Worm (Caenorhabditis elegans) whole organism, L1 larva: ENCODE data around the gene Y53F4B.7.

Experiments used
- C04F5.9 ChIP-seq: sonication (generic microtip); optimal IDR thresholded peaks from 2 replicates; lab custom pipeline; 2016; ENCODE audit warnings: missing genetic modification characterization, missing compliant biosample characterization
- C16A3.4 ChIP-seq: fragments of 150-350 bp; optimal IDR thresholded peaks from 2 replicates; lab custom pipeline; 2014; ENCODE audit warnings: missing biosample characterization, missing genetic modification characterization
- aha-1 ChIP-seq: fragments of 150-350 bp; optimal IDR thresholded peaks from 2 replicates; lab custom pipeline; 2014; ENCODE audit warnings: missing biosample characterization, missing genetic modification characterization
- aly-2 ChIP-seq: fragments of 150-350 bp; optimal IDR thresholded peaks from 2 replicates; lab custom pipeline; 2014; ENCODE audit warnings: missing biosample characterization, missing genetic modification characterization
- ama-1 ChIP-seq: fragments of 150-350 bp; optimal IDR thresholded peaks from 2 replicates; lab custom pipeline; 2014
- ceh-63 ChIP-seq: fragments of 200-800 bp; sonication (Bioruptor generic); optimal IDR thresholded peaks from 2 replicates; lab custom pipeline; 2018; ENCODE audit warnings: mild to moderate bottlenecking, missing genetic modification characterization, missing compliant biosample characterization
- ceh-90 ChIP-seq: sonication (generic microtip); optimal IDR thresholded peaks from 2 replicates; lab custom pipeline; 2016; ENCODE audit warnings: missing genetic modification characterization, missing compliant biosample characterization
- dsc-1 ChIP-seq: sonication (generic microtip); optimal IDR thresholded peaks from 2 replicates; lab custom pipeline; 2016; ENCODE audit warnings: mild to moderate bottlenecking, missing genetic modification characterization, missing compliant biosample characterization
- efl-1 ChIP-seq, 4 experiments: fragments of 150-350 bp; optimal IDR thresholded peaks in 3 of 4; peaks in 1 of 4; 1 replicate in 1 of 4; 2 replicates in 3 of 4; lab custom pipeline; 2014; ENCODE audit warnings: missing biosample characterization in 2 of 4, missing genetic modification characterization in 2 of 4, missing genetic modification reagents in 2 of 4
- efl-3 ChIP-seq: fragments of 200-800 bp; sonication (Bioruptor generic); optimal IDR thresholded peaks from 2 replicates; lab custom pipeline; 2018; ENCODE audit warnings: mild to moderate bottlenecking, missing genetic modification characterization, missing compliant biosample characterization
- elt-2 ChIP-seq: sonication (generic microtip); optimal IDR thresholded peaks from 2 replicates; lab custom pipeline; 2016; ENCODE audit warnings: missing genetic modification characterization, mild to moderate bottlenecking, inconsistent platforms, missing compliant biosample characterization, missing genetic modification reagents
- elt-3 ChIP-seq, 6 experiments: fragments of 150-350 bp in 1 of 6; sonication (generic microtip); optimal IDR thresholded peaks; 2 replicates each; lab custom pipeline; 2017 to 2018; ENCODE audit warnings: missing biosample characterization in 6 of 6, missing genetic modification characterization in 6 of 6, inconsistent platforms in 1 of 6
- ets-5 ChIP-seq: fragments of 200-800 bp; sonication (Bioruptor generic); IDR thresholded peaks from 2 replicates; pipeline ENCODE4 v1.3.6; 2022; ENCODE audit warnings: missing genetic modification characterization, missing compliant biosample characterization
- fkh-10 ChIP-seq: sonication (generic microtip); optimal IDR thresholded peaks from 2 replicates; lab custom pipeline; 2017; ENCODE audit warnings: missing biosample characterization, missing genetic modification reagents, missing genetic modification characterization
- fkh-4 ChIP-seq: sonication (generic microtip); optimal IDR thresholded peaks from 2 replicates; lab custom pipeline; 2016; ENCODE audit warnings: missing compliant biosample characterization, missing genetic modification characterization, borderline replicate concordance
- fkh-8 ChIP-seq: sonication (generic microtip); optimal IDR thresholded peaks from 2 replicates; lab custom pipeline; 2016; ENCODE audit warnings: mild to moderate bottlenecking, missing genetic modification characterization, missing compliant biosample characterization
- fos-1 ChIP-seq: fragments of 150-350 bp; optimal IDR thresholded peaks from 2 replicates; lab custom pipeline; 2014; ENCODE audit warnings: missing biosample characterization, missing genetic modification characterization
- grh-1 ChIP-seq: fragments of 200-800 bp; sonication (Bioruptor generic); IDR thresholded peaks from 2 replicates; pipeline ENCODE4 v1.3.6; 2022; ENCODE audit warnings: missing genetic modification reagents, missing genetic modification characterization, missing compliant biosample characterization
- hpl-2 ChIP-seq: fragments of 150-350 bp; optimal IDR thresholded peaks from 2 replicates; lab custom pipeline; 2014; ENCODE audit warnings: missing biosample characterization, missing genetic modification reagents, missing genetic modification characterization
- isw-1 ChIP-seq: fragments of 200-800 bp; sonication (Bioruptor generic); IDR thresholded peaks from 2 replicates; pipeline ENCODE4 v1.3.6; 2022; ENCODE audit warnings: missing genetic modification characterization, missing compliant biosample characterization
- jun-1 ChIP-seq: fragments of 150-350 bp; optimal IDR thresholded peaks from 2 replicates; lab custom pipeline; 2014; ENCODE audit warnings: missing biosample characterization, missing genetic modification reagents, missing genetic modification characterization
- lin-14 ChIP-seq: fragments of 200-800 bp; sonication (Bioruptor generic); optimal IDR thresholded peaks from 2 replicates; lab custom pipeline; 2018; ENCODE audit warnings: mild to moderate bottlenecking, missing genetic modification characterization, moderate library complexity, missing compliant biosample characterization
- lin-15B ChIP-seq: fragments of 150-350 bp; sonication (generic microtip); optimal IDR thresholded peaks from 3 replicates; lab custom pipeline; 2014; ENCODE audit warnings: missing biosample characterization, missing genetic modification characterization
- lin-39 ChIP-seq: fragments of 150-350 bp; optimal IDR thresholded peaks from 2 replicates; lab custom pipeline; 2014; ENCODE audit warnings: missing biosample characterization, missing genetic modification reagents, missing genetic modification characterization
- lsy-2 ChIP-seq, 2 experiments: fragments of 150-350 bp; optimal IDR thresholded peaks; 2 replicates each; lab custom pipeline; 2014; ENCODE audit warnings: missing biosample characterization in 2 of 2, missing genetic modification characterization in 2 of 2
- mep-1 ChIP-seq: fragments of 150-350 bp; optimal IDR thresholded peaks from 2 replicates; lab custom pipeline; 2014; ENCODE audit warnings: missing biosample characterization, missing genetic modification characterization
- nhr-20 ChIP-seq: sonication (generic microtip); optimal IDR thresholded peaks from 2 replicates; lab custom pipeline; 2016; ENCODE audit warnings: mild to moderate bottlenecking, missing genetic modification characterization, missing compliant biosample characterization
- nhr-237 ChIP-seq: fragments of 150-350 bp; optimal IDR thresholded peaks from 2 replicates; lab custom pipeline; 2014; ENCODE audit warnings: missing biosample characterization, missing genetic modification characterization
- nhr-47 ChIP-seq: sonication (generic microtip); optimal IDR thresholded peaks from 2 replicates; lab custom pipeline; 2016; ENCODE audit warnings: mild to moderate bottlenecking, missing genetic modification characterization, moderate library complexity, missing compliant biosample characterization
- nhr-85 ChIP-seq: sonication (generic microtip); peaks from one replicate; lab custom pipeline; 2016; ENCODE audit warnings: missing genetic modification characterization, inconsistent platforms, missing compliant biosample characterization
- nhr-90 ChIP-seq: sonication (generic microtip); optimal IDR thresholded peaks from 2 replicates; lab custom pipeline; 2016; ENCODE audit warnings: mild to moderate bottlenecking, missing genetic modification characterization, missing compliant biosample characterization; ENCODE audit not compliant: poor library complexity
- pax-3 ChIP-seq: fragments of 200-800 bp; sonication (Bioruptor generic); optimal IDR thresholded peaks from 2 replicates; lab custom pipeline; 2018; ENCODE audit warnings: mild to moderate bottlenecking, missing genetic modification characterization, moderate library complexity, missing compliant biosample characterization
- pqm-1 ChIP-seq: sonication (generic microtip); optimal IDR thresholded peaks from 3 replicates; lab custom pipeline; 2017; ENCODE audit warnings: missing biosample characterization, missing genetic modification characterization
- skn-1 ChIP-seq: fragments of 150-350 bp; optimal IDR thresholded peaks from 2 replicates; lab custom pipeline; 2014; ENCODE audit warnings: missing biosample characterization, missing genetic modification characterization
- snu-23 ChIP-seq: sonication (generic microtip); optimal IDR thresholded peaks from 2 replicates; lab custom pipeline; 2016; ENCODE audit warnings: missing genetic modification characterization, missing compliant biosample characterization
- sox-4 ChIP-seq: sonication (generic microtip); optimal IDR thresholded peaks from 2 replicates; lab custom pipeline; 2016; ENCODE audit warnings: missing genetic modification characterization, missing compliant biosample characterization
- tbx-2 ChIP-seq: sonication (generic microtip); optimal IDR thresholded peaks from 2 replicates; lab custom pipeline; 2016; ENCODE audit warnings: missing genetic modification characterization, missing compliant biosample characterization
- tlp-1 ChIP-seq: fragments of 150-350 bp; optimal IDR thresholded peaks from 2 replicates; lab custom pipeline; 2014; ENCODE audit warnings: missing biosample characterization, missing genetic modification characterization
- unc-30 ChIP-seq: sonication (generic microtip); optimal IDR thresholded peaks from 2 replicates; lab custom pipeline; 2017; ENCODE audit warnings: missing biosample characterization, missing genetic modification characterization
- unc-86 ChIP-seq: sonication (generic microtip); optimal IDR thresholded peaks from 2 replicates; lab custom pipeline; 2016; ENCODE audit warnings: missing genetic modification characterization, missing compliant biosample characterization
- zag-1 ChIP-seq: fragments of 150-350 bp; optimal IDR thresholded peaks from 2 replicates; lab custom pipeline; 2014; ENCODE audit warnings: missing biosample characterization, missing genetic modification characterization
- zip-4 ChIP-seq: fragments of 200-800 bp; sonication (Bioruptor generic); optimal IDR thresholded peaks from 2 replicates; lab custom pipeline; 2018; ENCODE audit warnings: mild to moderate bottlenecking, missing genetic modification characterization, moderate library complexity, missing compliant biosample characterization

Gene Y53F4B.7

DNA sequence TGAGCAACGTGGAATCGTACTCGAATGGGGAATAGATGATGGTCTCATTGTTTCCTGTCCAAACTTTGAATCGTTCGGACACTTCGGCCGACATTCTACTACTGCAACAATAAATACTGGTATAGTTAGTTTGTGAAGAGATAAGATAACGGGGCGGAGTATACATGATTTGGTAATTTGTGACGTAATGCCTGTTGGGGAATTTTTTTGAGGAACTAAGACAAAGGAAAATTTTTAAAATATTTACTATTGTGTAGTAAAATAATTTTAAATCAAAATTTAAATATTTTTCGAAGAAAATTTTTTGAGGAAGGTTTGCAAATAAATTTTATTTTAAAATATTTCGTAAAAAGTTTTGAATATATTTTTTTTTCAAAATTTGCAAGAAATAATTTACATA lies 28.7 kb upstream of the Y53F4B.7 start, which contains the start of gene elo-9:
TSS of gene elo-9 (minus strand) at position 101 of the 400 bp plus-strand sequence.
- no peak for TF ChIP-seq elt-2
- no peak for TF ChIP-seq fkh-8 (tag; lab: Kevin White, UChicago)
- no peak for TF ChIP-seq fos-1 (tag; lab: Kevin White, UChicago)
- TF ChIP-seq zag-1 (tag; lab: Kevin White, UChicago) = no peak
- TF ChIP-seq aly-2 = no peak

DNA sequence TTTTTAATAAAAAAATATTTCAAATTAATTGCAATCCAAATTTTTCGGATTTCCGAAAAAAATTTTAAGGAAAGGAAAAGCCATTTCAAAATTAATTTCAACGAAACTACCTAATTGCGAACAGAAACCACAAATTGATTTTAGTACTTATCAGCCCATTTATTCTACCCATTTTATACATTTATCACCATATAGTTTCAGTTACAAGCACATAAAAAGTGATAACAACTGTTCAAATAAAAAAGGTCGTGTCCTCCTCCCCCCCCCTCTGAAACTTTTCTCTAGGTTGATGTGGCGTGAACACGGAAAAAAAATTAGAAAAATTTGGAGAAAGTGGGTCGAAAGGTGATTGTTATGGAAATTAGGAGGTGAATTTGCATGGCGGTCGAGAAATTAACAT lies 27.8 kb upstream of the Y53F4B.7 start:
- TF ChIP-seq elt-2 (peak; percentile 7), pqm-1 (tag; lab: Kevin White, UChicago) (peak; percentile 35), ceh-63 (GFP tag; lab: Kevin White, UChicago) (no peak), efl-1 (optimal IDR thresholded peaks at IDR 0.05; lab: Kevin White, UChicago) (no peak), efl-1 (GFP tag; optimal IDR thresholded peaks at IDR 0.05 in 1 of 2; lab: Kevin White, UChicago) (peak in 1 of 2 experiments; percentile 83), unc-30 (tag; lab: Kevin White, UChicago) (no peak)

DNA sequence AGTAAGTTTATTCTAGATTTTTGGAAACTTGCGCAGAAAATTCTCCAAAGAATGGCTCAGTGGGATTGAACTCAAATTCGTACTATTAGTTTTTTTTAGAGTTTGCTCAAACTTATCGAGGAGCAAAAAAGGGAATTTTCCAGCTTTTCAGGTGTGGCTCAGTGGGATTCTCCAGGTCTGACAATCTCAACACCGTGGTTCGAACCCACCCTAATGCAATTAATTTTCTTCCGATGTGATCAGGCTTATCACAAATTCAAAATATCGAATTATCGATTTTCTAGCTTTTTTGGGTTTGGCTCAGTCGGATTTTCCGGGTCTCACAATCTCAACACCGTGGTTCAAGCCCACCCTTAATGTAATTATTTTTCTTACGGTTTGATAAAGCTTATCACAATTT lies 26.3 kb upstream of the Y53F4B.7 start:
- peak; percentile 13 for TF ChIP-seq nhr-85 (tag; lab: Kevin White, UChicago)
- TF ChIP-seq efl-3 (GFP tag; lab: Kevin White, UChicago) = no peak

DNA sequence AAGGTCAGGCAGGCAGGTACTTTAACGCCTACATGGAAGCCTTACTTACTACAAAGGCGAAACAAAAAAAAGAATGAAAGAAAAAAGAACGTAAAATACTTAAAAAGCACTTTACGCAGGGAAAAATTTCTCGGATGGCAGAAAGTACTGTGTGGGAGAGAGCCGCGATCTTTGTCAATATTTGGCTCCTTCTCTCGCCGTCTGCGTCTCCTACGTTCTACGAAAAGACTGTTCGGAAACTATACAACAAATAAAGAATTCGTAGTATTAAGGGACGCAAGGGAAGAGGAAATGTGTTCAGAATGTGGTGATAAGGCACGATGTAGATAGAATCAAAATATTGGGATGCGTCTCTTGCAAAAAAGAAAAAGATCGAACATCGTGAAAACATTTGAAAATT lies 25.6 kb upstream of the Y53F4B.7 start:
- peak in 1 of 2 experiments; percentile 3 for TF ChIP-seq efl-1 (optimal IDR thresholded peaks at IDR 0.05; lab: Kevin White, UChicago)
- TF ChIP-seq efl-1 (GFP tag; optimal IDR thresholded peaks at IDR 0.05 in 1 of 2; lab: Kevin White, UChicago) = no peak
- no peak for TF ChIP-seq pax-3 (tag; lab: Kevin White, UChicago)

DNA sequence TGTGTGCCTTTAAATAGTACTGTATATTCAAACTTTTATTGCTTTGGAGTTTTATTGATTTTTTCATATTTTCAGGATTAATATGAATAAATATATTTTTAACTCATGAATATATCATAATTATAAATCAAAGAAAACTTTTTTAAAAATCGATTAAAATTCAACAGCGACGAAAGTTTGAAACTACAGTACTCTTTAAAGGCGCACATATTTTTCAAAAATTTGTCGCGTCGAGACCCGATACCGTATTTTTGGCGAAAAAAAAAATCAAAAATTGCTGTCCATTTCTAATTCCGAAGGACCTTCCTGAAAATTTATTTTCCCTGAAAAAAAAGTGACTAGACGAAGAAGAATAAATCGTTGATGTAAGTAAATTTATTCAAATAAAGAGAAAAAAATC lies 24.4 kb upstream of the Y53F4B.7 start:
- TF ChIP-seq jun-1 (tag; lab: Kevin White, UChicago) (no peak), lin-39 (no peak), dsc-1 (tag; lab: Kevin White, UChicago) (no peak), isw-1 (GFP tag; lab: Robert Waterston, UW) (no peak), ceh-90 (tag; lab: Kevin White, UChicago) (no peak), fkh-10 (GFP tag; lab: Kevin White, UChicago) (no peak), hpl-2 (GFP tag; lab: Kevin White, UChicago) (no peak), tbx-2 (tag; lab: Kevin White, UChicago) (no peak), nhr-237 (no peak)

DNA sequence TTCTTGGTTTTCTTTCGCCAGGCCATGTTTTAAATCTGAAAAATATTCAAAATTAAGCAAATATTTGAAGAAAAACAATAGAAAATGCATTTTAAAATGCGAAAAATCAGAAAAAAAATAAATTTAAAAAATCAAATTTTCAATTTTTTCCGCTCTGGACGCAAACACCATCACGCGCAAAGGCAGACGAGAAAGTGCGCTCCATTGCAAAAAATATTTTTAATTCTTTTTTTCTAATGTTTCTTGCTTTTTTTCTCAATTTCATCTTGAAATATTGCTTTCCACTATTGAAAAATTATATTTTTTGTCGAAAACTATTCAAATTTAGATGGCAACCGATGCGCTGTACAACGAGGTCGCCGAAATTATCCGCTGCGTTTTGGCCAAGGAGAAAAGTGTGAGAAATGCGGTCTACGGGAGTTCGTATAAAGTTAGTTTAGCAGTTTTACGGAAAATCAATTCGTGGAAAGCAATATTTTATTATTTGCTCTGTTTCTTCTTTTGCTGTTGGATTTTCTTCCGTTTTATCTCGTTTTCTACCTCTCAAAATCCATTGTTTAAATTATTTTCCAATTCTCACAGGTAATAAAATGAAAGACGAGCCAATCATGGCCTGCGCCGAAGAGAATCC lies 23.3 kb upstream of the Y53F4B.7 start, which contains the start of the genes pole-4, nsun-5 and metl-2:
TSS of gene pole-4 (minus strand) at position 35 of the 631 bp plus-strand sequence.
TSS of gene nsun-5 (plus strand) at position 298 of the 631 bp plus-strand sequence.
TSS of gene metl-2 (plus strand) at position 581 of the 631 bp plus-strand sequence.
- TF ChIP-seq mep-1 (tag; lab: Kevin White, UChicago) = peak; percentile 75
- no peak for TF ChIP-seq nhr-47 (tag; lab: Kevin White, UChicago)
- TF ChIP-seq zag-1 (tag; lab: Kevin White, UChicago) = no peak
- TF ChIP-seq lin-15B (tag; lab: Kevin White, UChicago) = peak; percentile 70
- no peak for TF ChIP-seq aha-1 (tag; lab: Kevin White, UChicago)
- no peak for TF ChIP-seq grh-1 (GFP tag; lab: Robert Waterston, UW)
- no peak for TF ChIP-seq ama-1 (lab: Kevin White, UChicago)
- TF ChIP-seq elt-3 (tag; optimal IDR thresholded peaks at IDR 0.05; lab: Kevin White, UChicago) = peak in 1 of 6 experiments; percentile 74
- no peak for TF ChIP-seq fkh-4 (tag; lab: Kevin White, UChicago)
- no peak for TF ChIP-seq lin-14 (GFP tag; lab: Kevin White, UChicago)
- no peak for TF ChIP-seq ets-5 (GFP tag; lab: Robert Waterston, UW)
- TF ChIP-seq C16A3.4 = peak; percentile 57
- TF ChIP-seq fkh-8 (tag; lab: Kevin White, UChicago) = peak; percentile 66
- peak; percentile 31 for TF ChIP-seq unc-86
- peak; percentile 27 for TF ChIP-seq dsc-1 (tag; lab: Kevin White, UChicago)
- no peak for TF ChIP-seq ceh-63 (GFP tag; lab: Kevin White, UChicago)
- no peak for TF ChIP-seq sox-4 (tag; lab: Kevin White, UChicago)
- TF ChIP-seq C04F5.9 (tag; lab: Kevin White, UChicago) = no peak
- TF ChIP-seq zip-4 (GFP tag; lab: Kevin White, UChicago) = no peak
- peak; percentile 63 for TF ChIP-seq nhr-20 (tag; lab: Kevin White, UChicago)
- peak; percentile 71 for TF ChIP-seq snu-23
- no peak for TF ChIP-seq tlp-1
- no peak for TF ChIP-seq nhr-90 (tag; lab: Kevin White, UChicago)
- peak; percentile 59 to 81 for TF ChIP-seq efl-1 (optimal IDR thresholded peaks at IDR 0.05; lab: Kevin White, UChicago)
- TF ChIP-seq efl-1 (GFP tag; optimal IDR thresholded peaks at IDR 0.05 in 1 of 2; lab: Kevin White, UChicago) = peak; percentile 87 to 98
- peak; percentile 68 for TF ChIP-seq skn-1
- peak; percentile 67 to 85 for TF ChIP-seq lsy-2 (tag; optimal IDR thresholded peaks at IDR 0.05; lab: Kevin White, UChicago)
